Worm (Caenorhabditis elegans): Measurements from ENCODE around the gene ZK757.10.

DNA sequence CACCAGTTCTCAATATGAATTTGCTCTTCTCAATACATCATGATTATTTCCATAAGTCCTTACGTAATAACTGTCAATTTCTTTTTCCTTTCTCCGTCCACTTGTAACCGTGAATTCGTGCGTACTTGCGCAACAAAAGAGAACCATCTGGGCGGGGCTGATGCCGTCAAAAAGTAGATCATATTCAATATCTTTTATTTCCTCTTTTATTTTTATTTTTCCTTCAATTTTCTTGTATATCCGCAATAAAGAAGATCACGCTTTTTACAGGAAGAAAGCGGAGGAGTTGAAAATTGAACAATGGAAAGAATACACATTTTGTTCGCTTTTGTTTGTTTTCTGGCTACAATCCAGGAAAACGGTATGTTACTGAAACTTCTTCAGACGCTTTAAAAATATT lies 15.8 kb downstream of the ZK757.10 start, which contains the start of gene mam-7:
- TF ChIP-seq dpl-1 (GFP tag; optimal IDR thresholded peaks at IDR 0.05), result no peak
- no peak for TF ChIP-seq fos-1 (tag; optimal IDR thresholded peaks at IDR 0.05)
- TF ChIP-seq ztf-11 (tag; optimal IDR thresholded peaks at IDR 0.05), result no peak
- TF ChIP-seq nhr-12 (tag; optimal IDR thresholded peaks at IDR 0.05), result no peak
- no peak for TF ChIP-seq sup-37 (GFP tag; optimal IDR thresholded peaks at IDR 0.05)
- no peak for TF ChIP-seq lin-39 (tag; optimal IDR thresholded peaks at IDR 0.05)
- no peak for TF ChIP-seq snu-23 (GFP tag; optimal IDR thresholded peaks at IDR 0.05)
- TF ChIP-seq sptf-1 (tag; optimal IDR thresholded peaks at IDR 0.05), result no peak
- TF ChIP-seq ces-1 (GFP tag; optimal IDR thresholded peaks at IDR 0.05), result no peak
- TF ChIP-seq ama-1 (optimal IDR thresholded peaks at IDR 0.05), result no peak
